Worm (Caenorhabditis elegans): ENCODE results near the gene F29F11.20.

F29F11.20 gene

ce11 chrV:10727651-10728050 lies 40.0 kb downstream of the F29F11.20 start (continued):
- no peak for TF ChIP-seq aly-2 (tag; optimal IDR thresholded peaks at IDR 0.05)
- no peak for TF ChIP-seq mxl-2 (GFP tag; conservative IDR thresholded peaks at IDR 0.05)
- TF ChIP-seq unc-130 (GFP tag; optimal IDR thresholded peaks at IDR 0.05): no peak
- TF ChIP-seq dmd-9 (GFP tag; IDR thresholded peaks at IDR 0.05): no peak
- TF ChIP-seq Y5F2A.4 (GFP tag; optimal IDR thresholded peaks at IDR 0.05): no peak
- no peak for TF ChIP-seq egl-27 (tag; optimal IDR thresholded peaks at IDR 0.05)
- no peak for TF ChIP-seq lin-29 (GFP tag; IDR thresholded peaks at IDR 0.05)
- TF ChIP-seq nhr-28 (tag; optimal IDR thresholded peaks at IDR 0.05): peak; percentile 79
- TF ChIP-seq gei-8 (GFP tag; optimal IDR thresholded peaks at IDR 0.05): no peak
- no peak for TF ChIP-seq daf-19 (GFP tag; conservative IDR thresholded peaks at IDR 0.05)
- TF ChIP-seq hlh-30 (tag; optimal IDR thresholded peaks at IDR 0.05; ENCODE audit: insufficient read depth): peak; percentile 6
- TF ChIP-seq mdl-1 (tag; optimal IDR thresholded peaks at IDR 0.05): no peak
- TF ChIP-seq lin-1 (GFP tag; IDR thresholded peaks at IDR 0.05): no peak
- no peak for TF ChIP-seq mxl-3 (GFP tag; optimal IDR thresholded peaks at IDR 0.05)
- no peak for TF ChIP-seq lir-3 (tag; optimal IDR thresholded peaks at IDR 0.05)
- TF ChIP-seq ceh-62 (tag; optimal IDR thresholded peaks at IDR 0.05): no peak
- no peak for TF ChIP-seq tra-1 (GFP tag; IDR thresholded peaks at IDR 0.05)
- no peak for TF ChIP-seq T26A8.4 (GFP tag; IDR thresholded peaks at IDR 0.05)

- TF ChIP-seq ztf-7 (tag; optimal IDR thresholded peaks at IDR 0.05): no peak
- TF ChIP-seq lin-1 (GFP tag; IDR thresholded peaks at IDR 0.05): 0 out of 2 replicates have a peak, but pooled peaks have one; percentile 40
- no peak for TF ChIP-seq nhr-25 (tag; optimal IDR thresholded peaks at IDR 0.05; ENCODE audit: borderline replicate concordance, insufficient read depth)
- no peak for TF ChIP-seq ZK337.2 (GFP tag; IDR thresholded peaks at IDR 0.05)
- TF ChIP-seq nhr-48 (tag; optimal IDR thresholded peaks at IDR 0.05): peak; percentile 91
- TF ChIP-seq ceh-62 (tag; optimal IDR thresholded peaks at IDR 0.05): no peak
- TF ChIP-seq saeg-2 (GFP tag; IDR thresholded peaks at IDR 0.05): 0 out of 2 replicates have a peak, but pooled peaks have one; percentile 31
- no peak for TF ChIP-seq ceh-32 (tag; optimal IDR thresholded peaks at IDR 0.05; ENCODE audit: poor library complexity)
- TF ChIP-seq lsy-2 (tag; optimal IDR thresholded peaks at IDR 0.05): peak in 1 of 2 experiments; percentile 47
- TF ChIP-seq snpc-1.2 (GFP tag; IDR thresholded peaks at IDR 0.05): no peak
- peak; percentile 27 for TF ChIP-seq lin-13 (GFP tag; optimal IDR thresholded peaks at IDR 0.05)
- TF ChIP-seq lin-29 (GFP tag; IDR thresholded peaks at IDR 0.05): no peak
- TF ChIP-seq nhr-42 (GFP tag; IDR thresholded peaks at IDR 0.05): no peak
- TF ChIP-seq duxl-1 (tag; optimal IDR thresholded peaks at IDR 0.05; ENCODE audit: poor library complexity): no peak
- TF ChIP-seq spr-3 (GFP tag; optimal IDR thresholded peaks at IDR 0.05): no peak
- TF ChIP-seq nhr-76 (tag; optimal IDR thresholded peaks at IDR 0.05): no peak
- TF ChIP-seq T26A8.4 (GFP tag; IDR thresholded peaks at IDR 0.05): no peak
- TF ChIP-seq nhr-111 (GFP tag; optimal IDR thresholded peaks at IDR 0.05): no peak
- TF ChIP-seq daf-19 (GFP tag; conservative IDR thresholded peaks at IDR 0.05): no peak
- TF ChIP-seq dmd-6 (GFP tag; IDR thresholded peaks at IDR 0.05): peak; percentile 87
- no peak for TF ChIP-seq dmd-8 (GFP tag; IDR thresholded peaks at IDR 0.05)
- peak; percentile 39 for TF ChIP-seq nhr-102 (tag; optimal IDR thresholded peaks at IDR 0.05)
- no peak for TF ChIP-seq fos-1 (tag; optimal IDR thresholded peaks at IDR 0.05)
- TF ChIP-seq madf-9 (GFP tag; conservative IDR thresholded peaks at IDR 0.05): no peak
- peak; percentile 29 for TF ChIP-seq mes-2 (tag; optimal IDR thresholded peaks at IDR 0.05; ENCODE audit: poor library complexity, severe bottlenecking)
- TF ChIP-seq mxl-3 (GFP tag; optimal IDR thresholded peaks at IDR 0.05): peak; percentile 75
- no peak for TF ChIP-seq Y48G9A.11 (GFP tag; IDR thresholded peaks at IDR 0.05)
- TF ChIP-seq ceh-82 (tag; optimal IDR thresholded peaks at IDR 0.05): no peak
- no peak for TF ChIP-seq zip-2 (tag; optimal IDR thresholded peaks at IDR 0.05)
- no peak for TF ChIP-seq madf-5 (GFP tag; IDR thresholded peaks at IDR 0.05)
- TF ChIP-seq nhr-237 (tag; optimal IDR thresholded peaks at IDR 0.05): no peak
- no peak for TF ChIP-seq zag-1 (tag; optimal IDR thresholded peaks at IDR 0.05)
- no peak for TF ChIP-seq egl-43 (GFP tag; IDR thresholded peaks at IDR 0.05)
- no peak for TF ChIP-seq zip-11 (GFP tag; IDR thresholded peaks at IDR 0.05)
- no peak for TF ChIP-seq Y75B8A.6 (GFP tag; IDR thresholded peaks at IDR 0.05)
- TF ChIP-seq daf-16 (GFP tag; optimal IDR thresholded peaks at IDR 0.05): no peak
- peak; percentile 80 for TF ChIP-seq daf-16 (tag; optimal IDR thresholded peaks at IDR 0.05)
- peak; percentile 76 for TF ChIP-seq hlh-30 (tag; optimal IDR thresholded peaks at IDR 0.05; ENCODE audit: insufficient read depth)
These were observed 41.8 kb downstream of the F29F11.20 start for ce11 chrV:10729456-10729904.
